Worm (Caenorhabditis elegans) whole organism, L1 larva: ENCODE data around the gene F22E5.23.
A peak's percentile ranks its signal among the peaks of the same experiment; 100 is the strongest.

Experiments
- F16B12.6 ChIP-seq: fragments of 150-350 bp; optimal IDR thresholded peaks from 2 replicates; lab custom pipeline; 2014; ENCODE audit warnings: missing biosample characterization, missing genetic modification characterization
- aly-2 ChIP-seq: fragments of 150-350 bp; optimal IDR thresholded peaks from 2 replicates; lab custom pipeline; 2014; ENCODE audit warnings: missing biosample characterization, missing genetic modification characterization
- ama-1 ChIP-seq: fragments of 150-350 bp; optimal IDR thresholded peaks from 2 replicates; lab custom pipeline; 2014
- ceh-63 ChIP-seq: fragments of 200-800 bp; sonication (Bioruptor generic); optimal IDR thresholded peaks from 2 replicates; lab custom pipeline; 2018; ENCODE audit warnings: mild to moderate bottlenecking, missing genetic modification characterization, missing compliant biosample characterization
- ceh-8 ChIP-seq: fragments of 200-800 bp; sonication (Bioruptor generic); optimal IDR thresholded peaks from 2 replicates; lab custom pipeline; 2018; ENCODE audit warnings: mild to moderate bottlenecking, missing genetic modification characterization, moderate library complexity, missing compliant biosample characterization
- ceh-82 ChIP-seq, 3 experiments: fragments of 150-350 bp in 1 of 3; sonication (generic microtip) in 2 of 3; optimal IDR thresholded peaks; 2 replicates each; lab custom pipeline; 2014 to 2017; ENCODE audit warnings: missing biosample characterization in 3 of 3, missing genetic modification characterization in 3 of 3
- ceh-90 ChIP-seq: sonication (generic microtip); optimal IDR thresholded peaks from 2 replicates; lab custom pipeline; 2016; ENCODE audit warnings: missing genetic modification characterization, missing compliant biosample characterization
- dsc-1 ChIP-seq: sonication (generic microtip); optimal IDR thresholded peaks from 2 replicates; lab custom pipeline; 2016; ENCODE audit warnings: mild to moderate bottlenecking, missing genetic modification characterization, missing compliant biosample characterization
- efl-1 ChIP-seq, 4 experiments: fragments of 150-350 bp; optimal IDR thresholded peaks in 3 of 4; peaks in 1 of 4; 1 replicate in 1 of 4; 2 replicates in 3 of 4; lab custom pipeline; 2014; ENCODE audit warnings: missing biosample characterization in 2 of 4, missing genetic modification characterization in 2 of 4, missing genetic modification reagents in 2 of 4
- egl-27 ChIP-seq, 2 experiments: fragments of 150-350 bp in 1 of 2; sonication (generic microtip); optimal IDR thresholded peaks; 3 replicates each; lab custom pipeline; 2017 to 2018; ENCODE audit warnings: missing biosample characterization in 2 of 2, missing genetic modification characterization in 2 of 2, missing genetic modification reagents in 2 of 2
- elt-2 ChIP-seq: sonication (generic microtip); optimal IDR thresholded peaks from 2 replicates; lab custom pipeline; 2016; ENCODE audit warnings: missing genetic modification characterization, mild to moderate bottlenecking, inconsistent platforms, missing compliant biosample characterization, missing genetic modification reagents
- elt-3 ChIP-seq, 6 experiments: fragments of 150-350 bp in 1 of 6; sonication (generic microtip); optimal IDR thresholded peaks; 2 replicates each; lab custom pipeline; 2017 to 2018; ENCODE audit warnings: missing biosample characterization in 6 of 6, missing genetic modification characterization in 6 of 6, inconsistent platforms in 1 of 6
- ets-5 ChIP-seq: fragments of 200-800 bp; sonication (Bioruptor generic); IDR thresholded peaks from 2 replicates; pipeline ENCODE4 v1.3.6; 2022; ENCODE audit warnings: missing genetic modification characterization, missing compliant biosample characterization
- fkh-10 ChIP-seq: sonication (generic microtip); optimal IDR thresholded peaks from 2 replicates; lab custom pipeline; 2017; ENCODE audit warnings: missing biosample characterization, missing genetic modification reagents, missing genetic modification characterization
- fkh-4 ChIP-seq: sonication (generic microtip); optimal IDR thresholded peaks from 2 replicates; lab custom pipeline; 2016; ENCODE audit warnings: missing compliant biosample characterization, missing genetic modification characterization, borderline replicate concordance
- fos-1 ChIP-seq: fragments of 150-350 bp; optimal IDR thresholded peaks from 2 replicates; lab custom pipeline; 2014; ENCODE audit warnings: missing biosample characterization, missing genetic modification characterization
- grh-1 ChIP-seq: fragments of 200-800 bp; sonication (Bioruptor generic); IDR thresholded peaks from 2 replicates; pipeline ENCODE4 v1.3.6; 2022; ENCODE audit warnings: missing genetic modification reagents, missing genetic modification characterization, missing compliant biosample characterization
- hlh-4 ChIP-seq: sonication (generic microtip); optimal IDR thresholded peaks from 2 replicates; lab custom pipeline; 2016; ENCODE audit warnings: mild to moderate bottlenecking, missing genetic modification characterization, missing compliant biosample characterization
- hpl-2 ChIP-seq: fragments of 150-350 bp; optimal IDR thresholded peaks from 2 replicates; lab custom pipeline; 2014; ENCODE audit warnings: missing biosample characterization, missing genetic modification reagents, missing genetic modification characterization
- irx-1 ChIP-seq: sonication (generic microtip); optimal IDR thresholded peaks from 2 replicates; lab custom pipeline; 2016; ENCODE audit warnings: missing genetic modification characterization, missing compliant biosample characterization
- lin-13 ChIP-seq: fragments of 150-350 bp; optimal IDR thresholded peaks from 2 replicates; lab custom pipeline; 2014; ENCODE audit warnings: missing biosample characterization, missing genetic modification reagents, missing genetic modification characterization
- lin-14 ChIP-seq: fragments of 200-800 bp; sonication (Bioruptor generic); optimal IDR thresholded peaks from 2 replicates; lab custom pipeline; 2018; ENCODE audit warnings: mild to moderate bottlenecking, missing genetic modification characterization, moderate library complexity, missing compliant biosample characterization
- lin-15B ChIP-seq: fragments of 150-350 bp; sonication (generic microtip); optimal IDR thresholded peaks from 3 replicates; lab custom pipeline; 2014; ENCODE audit warnings: missing biosample characterization, missing genetic modification characterization
- lsy-2 ChIP-seq, 2 experiments: fragments of 150-350 bp; optimal IDR thresholded peaks; 2 replicates each; lab custom pipeline; 2014; ENCODE audit warnings: missing biosample characterization in 2 of 2, missing genetic modification characterization in 2 of 2
- mdl-1 ChIP-seq, 2 experiments: fragments of 150-350 bp; optimal IDR thresholded peaks; 2 replicates each; lab custom pipeline; 2014 to 2017; ENCODE audit warnings: missing biosample characterization in 2 of 2, missing genetic modification characterization in 2 of 2, inconsistent platforms in 1 of 2
- nhr-12 ChIP-seq: sonication (generic microtip); optimal IDR thresholded peaks from 2 replicates; lab custom pipeline; 2017; ENCODE audit warnings: missing biosample characterization, missing genetic modification characterization
- nhr-19 ChIP-seq: fragments of 200-800 bp; sonication (Bioruptor generic); conservative IDR thresholded peaks from 2 replicates; pipeline ENCODE4 v1.3.6; 2022; ENCODE audit warnings: missing genetic modification characterization, missing compliant biosample characterization
- nhr-237 ChIP-seq: fragments of 150-350 bp; optimal IDR thresholded peaks from 2 replicates; lab custom pipeline; 2014; ENCODE audit warnings: missing biosample characterization, missing genetic modification characterization
- nhr-47 ChIP-seq: sonication (generic microtip); optimal IDR thresholded peaks from 2 replicates; lab custom pipeline; 2016; ENCODE audit warnings: mild to moderate bottlenecking, missing genetic modification characterization, moderate library complexity, missing compliant biosample characterization
- nhr-71 ChIP-seq: sonication (generic microtip); optimal IDR thresholded peaks from 2 replicates; lab custom pipeline; 2016; ENCODE audit warnings: mild to moderate bottlenecking, missing genetic modification characterization, moderate library complexity, missing compliant biosample characterization
- nhr-76 ChIP-seq: sonication (generic microtip); optimal IDR thresholded peaks from 2 replicates; lab custom pipeline; 2017; ENCODE audit warnings: missing biosample characterization, missing genetic modification characterization
- pag-3 ChIP-seq: sonication (generic microtip); optimal IDR thresholded peaks from 2 replicates; lab custom pipeline; 2017; ENCODE audit warnings: missing genetic modification characterization, mild to moderate bottlenecking, missing compliant biosample characterization, antibody characterized with exemption, borderline replicate concordance; ENCODE audit not compliant: insufficient read depth
- pax-3 ChIP-seq: fragments of 200-800 bp; sonication (Bioruptor generic); optimal IDR thresholded peaks from 2 replicates; lab custom pipeline; 2018; ENCODE audit warnings: mild to moderate bottlenecking, missing genetic modification characterization, moderate library complexity, missing compliant biosample characterization
- pqm-1 ChIP-seq: sonication (generic microtip); optimal IDR thresholded peaks from 3 replicates; lab custom pipeline; 2017; ENCODE audit warnings: missing biosample characterization, missing genetic modification characterization
- rnt-1 ChIP-seq: sonication (generic microtip); optimal IDR thresholded peaks from 2 replicates; lab custom pipeline; 2016; ENCODE audit warnings: mild to moderate bottlenecking, missing genetic modification characterization, moderate library complexity, missing compliant biosample characterization
- snu-23 ChIP-seq: sonication (generic microtip); optimal IDR thresholded peaks from 2 replicates; lab custom pipeline; 2016; ENCODE audit warnings: missing genetic modification characterization, missing compliant biosample characterization
- sox-4 ChIP-seq: sonication (generic microtip); optimal IDR thresholded peaks from 2 replicates; lab custom pipeline; 2016; ENCODE audit warnings: missing genetic modification characterization, missing compliant biosample characterization
- sup-37 ChIP-seq: fragments of 200-800 bp; sonication (Bioruptor generic); optimal IDR thresholded peaks from 2 replicates; lab custom pipeline; 2018; ENCODE audit warnings: mild to moderate bottlenecking, missing genetic modification characterization, missing compliant biosample characterization
- swsn-7 ChIP-seq: sonication (generic microtip); optimal IDR thresholded peaks from 2 replicates; lab custom pipeline; 2016; ENCODE audit warnings: missing genetic modification characterization, missing compliant biosample characterization
- unc-62 ChIP-seq: fragments of 150-350 bp; optimal IDR thresholded peaks from 2 replicates; lab custom pipeline; 2014; ENCODE audit warnings: missing biosample characterization, missing genetic modification reagents, missing genetic modification characterization
- unc-86 ChIP-seq: sonication (generic microtip); optimal IDR thresholded peaks from 2 replicates; lab custom pipeline; 2016; ENCODE audit warnings: missing genetic modification characterization, missing compliant biosample characterization

The F22E5.23 gene

ce11 chrII:2686985-2687675, 46.0 kb downstream of the F22E5.23 start, which contains the start of the genes sup-9 and nspf-1:
TSS of gene sup-9 (minus strand) at chrII:2687027.
TSS of gene nspf-1 (plus strand) at chrII:2687625.
- no peak for TF ChIP-seq aly-2 (tag; lab: Kevin White, UChicago)
- peak; percentile 44 for TF ChIP-seq irx-1 (tag; lab: Kevin White, UChicago)
- TF ChIP-seq lin-14 (GFP tag; lab: Kevin White, UChicago) = peak; percentile 81
- no peak for TF ChIP-seq F16B12.6 (tag; lab: Kevin White, UChicago)
- no peak for TF ChIP-seq unc-86 (tag; lab: Kevin White, UChicago)
- no peak for TF ChIP-seq sup-37 (GFP tag; lab: Kevin White, UChicago)
- TF ChIP-seq pax-3 = no peak
- no peak for TF ChIP-seq fos-1 (tag; lab: Kevin White, UChicago)
- TF ChIP-seq pag-3 = no peak
- no peak for TF ChIP-seq unc-62
- TF ChIP-seq fkh-10 = peak; percentile 63
- peak; percentile 63 for TF ChIP-seq nhr-71
- TF ChIP-seq rnt-1 (tag; lab: Kevin White, UChicago) = peak; percentile 73
- peak in 1 of 3 experiments; percentile 28 for TF ChIP-seq ceh-82 (tag; optimal IDR thresholded peaks at IDR 0.05; lab: Kevin White, UChicago)
- TF ChIP-seq snu-23 (GFP tag; lab: Kevin White, UChicago) = peak; percentile 45
- TF ChIP-seq hpl-2 = no peak
- TF ChIP-seq dsc-1 (tag; lab: Kevin White, UChicago) = peak; percentile 95
- TF ChIP-seq mdl-1 (tag; optimal IDR thresholded peaks at IDR 0.05; lab: Kevin White, UChicago) = no peak
- no peak for TF ChIP-seq elt-3 (tag; optimal IDR thresholded peaks at IDR 0.05; lab: Kevin White, UChicago)
- TF ChIP-seq sox-4 (tag; lab: Kevin White, UChicago) = no peak
- no peak for TF ChIP-seq nhr-237 (tag; lab: Kevin White, UChicago)
- peak; percentile 50 to 51 for TF ChIP-seq efl-1 (optimal IDR thresholded peaks at IDR 0.05; lab: Kevin White, UChicago)
- TF ChIP-seq efl-1 (GFP tag; optimal IDR thresholded peaks at IDR 0.05 in 1 of 2; lab: Kevin White, UChicago) = no peak
- no peak for TF ChIP-seq lin-15B (tag; lab: Kevin White, UChicago)
- peak; percentile 33 for TF ChIP-seq lin-13 (GFP tag; lab: Kevin White, UChicago)
- TF ChIP-seq pqm-1 (tag; lab: Kevin White, UChicago) = no peak
- TF ChIP-seq nhr-47 (tag; lab: Kevin White, UChicago) = no peak
- TF ChIP-seq ama-1 (lab: Kevin White, UChicago) = no peak
- peak in 1 of 2 experiments; percentile 46 for TF ChIP-seq lsy-2 (tag; optimal IDR thresholded peaks at IDR 0.05; lab: Kevin White, UChicago)
- TF ChIP-seq nhr-19 (GFP tag; lab: Robert Waterston, UW) = peak; percentile 43
- TF ChIP-seq ceh-8 = no peak
- no peak for TF ChIP-seq egl-27 (tag; optimal IDR thresholded peaks at IDR 0.05; lab: Kevin White, UChicago)
- peak; percentile 78 for TF ChIP-seq fkh-4 (tag; lab: Kevin White, UChicago)
- no peak for TF ChIP-seq elt-2 (tag; lab: Kevin White, UChicago)
- no peak for TF ChIP-seq ceh-90
- TF ChIP-seq ets-5 (GFP tag; lab: Robert Waterston, UW) = no peak
- TF ChIP-seq nhr-76 (tag; lab: Kevin White, UChicago) = no peak
- TF ChIP-seq grh-1 (GFP tag; lab: Robert Waterston, UW) = no peak
- no peak for TF ChIP-seq ceh-63 (GFP tag; lab: Kevin White, UChicago)
- no peak for TF ChIP-seq nhr-12 (tag; lab: Kevin White, UChicago)
- TF ChIP-seq swsn-7 (tag; lab: Kevin White, UChicago) = peak; percentile 32
- TF ChIP-seq hlh-4 (tag; lab: Kevin White, UChicago) = no peak
